Fruit fly (Drosophila melanogaster): ENCODE results near the gene CG17672.

Gene CG17672

DNA sequence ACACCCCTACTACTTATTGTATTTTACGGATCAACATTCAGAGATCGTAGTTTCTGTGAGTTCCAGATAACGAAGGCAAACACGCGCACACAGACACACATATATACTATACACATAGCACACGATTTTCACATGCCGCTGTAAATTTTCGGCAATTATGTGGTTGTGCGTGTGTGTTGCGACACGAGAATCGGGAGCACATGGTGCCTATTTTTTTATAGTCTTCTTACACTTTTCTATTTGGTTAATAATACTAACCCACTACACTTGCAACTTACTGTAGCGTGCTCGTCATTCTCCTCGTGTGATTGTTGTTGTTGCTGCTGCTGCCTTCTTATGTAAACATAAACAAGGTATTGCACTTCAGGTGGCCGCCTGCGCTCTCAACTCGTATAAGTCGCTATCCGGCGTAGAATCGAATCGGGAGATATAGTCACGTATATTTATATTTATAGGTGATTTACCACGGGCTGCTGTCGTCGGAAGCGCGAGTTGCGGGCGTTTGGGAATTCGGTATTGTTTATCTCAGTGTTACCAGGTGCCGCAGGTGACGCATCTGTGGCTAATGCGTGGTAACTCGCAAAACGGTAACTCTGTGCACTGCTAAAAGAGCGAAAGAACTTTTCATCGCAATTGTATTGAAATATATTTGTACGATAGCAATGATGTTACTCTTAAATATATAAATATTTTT is 6.5 kb upstream of the CG17672 start, which contains the start of gene Adk2 (continued):
- peak; percentile 12 for TF ChIP-seq CG7368 (GFP tag; optimal IDR thresholded peaks at IDR 0.05)
- peak; percentile 38 for TF ChIP-seq Eip78C (GFP tag)
- no peak for TF ChIP-seq dac (GFP tag; optimal IDR thresholded peaks at IDR 0.05)
- no peak for TF ChIP-seq dsx (GFP tag; optimal IDR thresholded peaks at IDR 0.05; ENCODE audit: poor library complexity, severe bottlenecking)
- no peak for TF ChIP-seq CG10669 (GFP tag; optimal IDR thresholded peaks at IDR 0.05)
- no peak for TF ChIP-seq CG34406 (GFP tag; optimal IDR thresholded peaks at IDR 0.05)
- TF ChIP-seq fd59A (GFP tag; optimal IDR thresholded peaks at IDR 0.05) = no peak
- TF ChIP-seq svp (GFP tag) = no peak
- peak; percentile 77 for TF ChIP-seq fkh (GFP tag; optimal IDR thresholded peaks at IDR 0.05)
- no peak for TF ChIP-seq achi (GFP tag; optimal IDR thresholded peaks at IDR 0.05)
- no peak for TF ChIP-seq lz (GFP tag; optimal IDR thresholded peaks at IDR 0.05)
- TF ChIP-seq esn (GFP tag; optimal IDR thresholded peaks at IDR 0.05) = no peak
- TF ChIP-seq pdm3 (GFP tag; optimal IDR thresholded peaks at IDR 0.05) = no peak
- TF ChIP-seq OdsH (GFP tag; optimal IDR thresholded peaks at IDR 0.05) = no peak
- no peak for TF ChIP-seq Hr39 (GFP tag; optimal IDR thresholded peaks at IDR 0.05)
- TF ChIP-seq topi (GFP tag; optimal IDR thresholded peaks at IDR 0.05) = peak; percentile 6
- TF ChIP-seq Ets21C (GFP tag; optimal IDR thresholded peaks at IDR 0.05) = no peak
- TF ChIP-seq CG8119 (GFP tag; IDR thresholded peaks at IDR 0.05) = no peak
- no peak for TF ChIP-seq CG3032 (tag; optimal IDR thresholded peaks at IDR 0.05)
- TF ChIP-seq Sox14 (GFP tag; optimal IDR thresholded peaks at IDR 0.05) = no peak

DNA sequence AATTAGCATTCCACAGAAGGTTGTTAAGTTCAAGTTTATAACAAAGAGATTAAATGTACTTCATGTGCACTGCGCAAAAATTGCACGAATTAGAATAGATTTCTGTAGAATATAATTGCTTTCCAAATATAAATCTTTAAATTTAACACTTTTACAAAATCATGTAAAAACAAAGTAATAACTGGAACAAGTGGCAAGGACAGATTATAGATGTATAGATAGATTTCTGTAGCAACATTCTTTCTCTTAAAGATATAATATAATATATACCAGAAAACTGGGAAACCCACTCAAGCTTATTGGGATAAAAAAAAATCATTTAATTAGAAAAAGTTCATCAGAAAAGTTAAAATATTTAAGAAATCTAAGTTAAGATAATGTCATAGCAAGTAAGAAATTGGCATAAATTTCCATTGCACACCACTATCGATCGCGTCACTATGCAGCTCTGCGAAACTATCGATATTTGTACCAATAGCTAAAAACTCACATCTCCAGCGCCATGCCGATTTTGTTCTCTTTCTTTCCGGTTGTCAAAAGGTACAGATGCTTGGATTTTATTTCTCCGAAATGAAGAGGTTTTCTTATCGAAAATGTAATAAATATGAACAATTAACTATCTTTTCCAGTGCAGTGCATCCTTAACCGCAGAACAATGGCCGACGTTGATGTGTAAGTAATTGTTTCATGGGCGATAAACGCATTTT is 5.8 kb upstream of the CG17672 start, which contains the start of gene RpS12:
RpS12 (plus strand) TSS at position 499 of the 707 bp plus-strand sequence.
- peak; percentile 46 for TF ChIP-seq CG7368 (GFP tag; optimal IDR thresholded peaks at IDR 0.05)
- TF ChIP-seq CG11294 (GFP tag; IDR thresholded peaks at IDR 0.05) = 0 out of 2 replicates have a peak, but pooled peaks have one; percentile 6
- peak; percentile 65 for TF ChIP-seq svp (GFP tag)
- no peak for TF ChIP-seq dsx (GFP tag; optimal IDR thresholded peaks at IDR 0.05; ENCODE audit: poor library complexity, severe bottlenecking)
- TF ChIP-seq Hr4 (GFP tag; optimal IDR thresholded peaks at IDR 0.05) = peak; percentile 53
- TF ChIP-seq CG31627 (GFP tag; optimal IDR thresholded peaks at IDR 0.05) = peak; percentile 77
- peak; percentile 36 for TF ChIP-seq CG3032 (tag; optimal IDR thresholded peaks at IDR 0.05)
- peak; percentile 12 for TF ChIP-seq CG16779 (tag; optimal IDR thresholded peaks at IDR 0.05)
- peak in 1 of 2 experiments; percentile 71 for TF ChIP-seq ss (GFP tag; optimal IDR thresholded peaks at IDR 0.05)
- TF ChIP-seq CG1621 (tag; optimal IDR thresholded peaks at IDR 0.05) = peak; percentile 51
- TF ChIP-seq Met (GFP tag; optimal IDR thresholded peaks at IDR 0.05) = peak; percentile 71
- TF ChIP-seq CG32006 (GFP tag; optimal IDR thresholded peaks at IDR 0.05) = peak; percentile 48
- peak; percentile 47 for TF ChIP-seq Ets21C (GFP tag; optimal IDR thresholded peaks at IDR 0.05)
- TF ChIP-seq CG11902 (GFP tag; optimal IDR thresholded peaks at IDR 0.05) = no peak
- TF ChIP-seq achi (GFP tag; optimal IDR thresholded peaks at IDR 0.05) = peak; percentile 94
- peak; percentile 43 for TF ChIP-seq Smox (GFP tag; optimal IDR thresholded peaks at IDR 0.05)
- peak; percentile 75 for TF ChIP-seq Hr39 (GFP tag; optimal IDR thresholded peaks at IDR 0.05)
- TF ChIP-seq pdm3 (GFP tag; optimal IDR thresholded peaks at IDR 0.05) = peak; percentile 63
- TF ChIP-seq vri (GFP tag; optimal IDR thresholded peaks at IDR 0.05) = peak; percentile 74
- TF ChIP-seq salr (GFP tag; optimal IDR thresholded peaks at IDR 0.05) = peak; percentile 60 to 66
- TF ChIP-seq CG8119 (GFP tag; IDR thresholded peaks at IDR 0.05) = no peak; the same call in 2 of the 3 replicates
- TF ChIP-seq Eip75B (GFP tag; optimal IDR thresholded peaks at IDR 0.05) = peak; percentile 27
- peak; percentile 79 for TF ChIP-seq net (GFP tag; optimal IDR thresholded peaks at IDR 0.05)
- TF ChIP-seq CG8632 (GFP tag; optimal IDR thresholded peaks at IDR 0.05) = peak; percentile 59
- TF ChIP-seq CG15336 (GFP tag; IDR thresholded peaks at IDR 0.05) = no peak
- TF ChIP-seq CG6163 (GFP tag; IDR thresholded peaks at IDR 0.05) = peak; percentile 74
- peak; percentile 56 for TF ChIP-seq topi (GFP tag; optimal IDR thresholded peaks at IDR 0.05)
- peak; percentile 40 for TF ChIP-seq CG4318 (GFP tag; optimal IDR thresholded peaks at IDR 0.05)
- TF ChIP-seq Sox15 (GFP tag; optimal IDR thresholded peaks at IDR 0.05) = peak; percentile 21
- TF ChIP-seq CG9139 (GFP tag; optimal IDR thresholded peaks at IDR 0.05) = peak; percentile 63
- TF ChIP-seq Sox102F (GFP tag; optimal IDR thresholded peaks at IDR 0.05) = peak; percentile 68
- peak; percentile 0 for TF ChIP-seq CG6276 (GFP tag; optimal IDR thresholded peaks at IDR 0.05)
- TF ChIP-seq CG3919 (GFP tag; optimal IDR thresholded peaks at IDR 0.05) = peak; percentile 77
- TF ChIP-seq lz (GFP tag; optimal IDR thresholded peaks at IDR 0.05) = peak; percentile 79
- peak; percentile 79 for TF ChIP-seq fd85E (GFP tag; optimal IDR thresholded peaks at IDR 0.05)
- peak; percentile 44 for TF ChIP-seq CG8319 (GFP tag; optimal IDR thresholded peaks at IDR 0.05)
- peak; percentile 90 for TF ChIP-seq CG6854 (GFP tag; optimal IDR thresholded peaks at IDR 0.05)
